Fruit fly (Drosophila melanogaster) Kc167 (cell line): Measurements from ENCODE around the gene Sf3b3.

Source experiments
- Myc ChIP-seq: fragments of >200 bp; optimal IDR thresholded peaks from 2 replicates; lab custom pipeline; 2017; ENCODE audit warnings: missing external identifiers
- Sin3A ChIP-seq: fragments of >200 bp; optimal IDR thresholded peaks from 2 replicates; lab custom pipeline; 2018; ENCODE audit warnings: missing external identifiers
- h ChIP-seq: fragments of >200 bp; optimal IDR thresholded peaks from 3 replicates; lab custom pipeline; 2018; ENCODE audit warnings: missing external identifiers
- insv ChIP-seq: fragments of >200 bp; optimal IDR thresholded peaks from 3 replicates; lab custom pipeline; 2018; ENCODE audit warnings: missing external identifiers
- psq ChIP-seq: fragments of >200 bp; optimal IDR thresholded peaks from 2 replicates; lab custom pipeline; 2017; ENCODE audit warnings: missing external identifiers
- ttk ChIP-seq: sonication (Bioruptor generic); optimal IDR thresholded peaks from 2 replicates; lab custom pipeline; 2017; ENCODE audit warnings: missing external identifiers

Gene Sf3b3

DNA sequence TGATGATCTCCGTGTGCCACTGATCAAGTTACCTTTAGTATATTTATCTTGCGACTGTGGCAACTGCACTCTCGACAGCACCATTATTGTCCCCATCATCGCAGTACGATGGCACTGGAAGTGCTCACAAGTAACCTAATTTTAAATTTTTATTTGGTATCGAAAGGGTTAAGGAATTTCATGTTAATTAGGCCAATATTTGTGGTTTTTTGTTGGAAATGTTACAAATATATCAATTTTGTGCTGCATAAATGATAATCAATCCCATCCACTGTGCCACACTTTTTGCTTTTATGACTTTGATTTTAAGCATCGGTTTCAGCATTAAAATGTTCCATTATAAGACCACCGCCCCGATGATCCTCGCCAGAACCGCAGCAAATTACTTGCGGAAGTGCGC, 10.6 kb downstream of the Sf3b3 start:
- TF ChIP-seq Sin3A = no peak

DNA sequence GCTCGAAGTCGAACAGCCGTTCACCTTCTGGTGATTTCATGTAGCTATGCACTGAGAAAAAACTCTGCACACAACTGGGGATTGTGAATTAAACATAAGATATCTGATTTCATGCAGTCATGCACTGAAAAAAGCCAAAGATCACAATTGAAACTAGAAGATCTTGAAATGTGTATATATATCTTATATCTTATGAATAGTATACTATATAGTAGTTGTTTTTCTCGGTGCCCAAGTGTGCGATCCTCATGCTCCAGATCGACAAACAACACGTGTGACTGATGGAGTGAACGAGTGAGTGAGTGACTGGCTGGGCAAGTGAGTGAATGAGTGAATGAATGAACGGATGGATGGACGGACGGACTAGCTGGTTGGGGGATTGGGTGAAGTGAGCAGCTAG, 11.2 kb downstream of the Sf3b3 start:
- no peak for TF ChIP-seq Myc (lab: Kevin White, UChicago)
- no peak for TF ChIP-seq insv (lab: Kevin White, UChicago)
- no peak for TF ChIP-seq ttk (lab: Kevin White, UChicago)
- TF ChIP-seq h (lab: Kevin White, UChicago) = no peak
- TF ChIP-seq psq = no peak
- TF ChIP-seq Sin3A = no peak

DNA sequence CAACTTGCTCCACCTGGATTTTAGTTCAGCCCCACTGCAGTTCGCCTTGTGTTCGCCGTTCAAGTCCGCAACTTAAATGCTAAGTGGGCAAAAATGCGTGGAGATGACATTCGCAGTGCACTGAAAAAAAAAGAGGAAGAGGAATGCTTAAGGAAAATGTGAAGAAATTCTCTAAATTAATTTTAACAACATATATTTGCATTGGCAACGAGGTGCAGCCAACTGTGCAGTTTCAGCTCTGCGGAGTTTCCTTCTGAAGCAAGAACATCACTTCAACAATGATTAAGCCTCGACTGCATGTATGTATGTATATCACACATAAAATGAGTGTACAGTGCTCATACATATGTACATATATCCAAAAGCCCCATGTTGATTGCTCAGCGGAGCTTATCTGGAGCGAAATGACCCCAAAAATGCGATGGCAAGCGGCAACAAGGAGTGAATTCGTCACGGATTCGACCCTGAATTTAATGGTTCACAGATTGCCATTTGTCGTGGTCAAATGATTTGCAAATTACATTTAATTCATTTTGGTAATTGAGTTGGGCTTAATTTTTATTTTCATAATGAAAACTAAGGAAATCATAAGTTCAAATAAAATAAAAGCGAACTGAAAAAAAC, 12.1 kb downstream of the Sf3b3 start:
- no peak for TF ChIP-seq insv (lab: Kevin White, UChicago)
- TF ChIP-seq ttk (lab: Kevin White, UChicago) = no peak

DNA sequence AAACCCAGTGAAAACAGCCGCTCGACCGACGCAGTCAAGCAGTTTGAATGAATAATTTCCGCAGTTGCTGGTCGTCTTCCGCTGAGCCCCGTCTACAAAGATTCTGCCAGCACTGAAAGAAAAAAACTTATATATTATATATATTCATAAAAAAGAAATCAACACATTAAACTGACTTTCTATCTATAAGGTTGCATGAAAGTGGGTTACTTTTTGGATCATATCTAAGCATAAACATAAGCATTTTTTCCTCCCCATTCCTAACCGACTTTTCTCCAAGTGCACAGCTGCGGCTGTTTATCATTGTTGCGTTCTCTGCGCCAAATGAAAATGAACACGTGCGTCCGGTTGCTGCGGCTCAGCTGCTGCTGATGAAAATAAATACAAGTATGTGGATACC, 12.9 kb downstream of the Sf3b3 start:
- TF ChIP-seq h (lab: Kevin White, UChicago) = no peak
- TF ChIP-seq Myc (lab: Kevin White, UChicago) = no peak
- no peak for TF ChIP-seq insv (lab: Kevin White, UChicago)

DNA sequence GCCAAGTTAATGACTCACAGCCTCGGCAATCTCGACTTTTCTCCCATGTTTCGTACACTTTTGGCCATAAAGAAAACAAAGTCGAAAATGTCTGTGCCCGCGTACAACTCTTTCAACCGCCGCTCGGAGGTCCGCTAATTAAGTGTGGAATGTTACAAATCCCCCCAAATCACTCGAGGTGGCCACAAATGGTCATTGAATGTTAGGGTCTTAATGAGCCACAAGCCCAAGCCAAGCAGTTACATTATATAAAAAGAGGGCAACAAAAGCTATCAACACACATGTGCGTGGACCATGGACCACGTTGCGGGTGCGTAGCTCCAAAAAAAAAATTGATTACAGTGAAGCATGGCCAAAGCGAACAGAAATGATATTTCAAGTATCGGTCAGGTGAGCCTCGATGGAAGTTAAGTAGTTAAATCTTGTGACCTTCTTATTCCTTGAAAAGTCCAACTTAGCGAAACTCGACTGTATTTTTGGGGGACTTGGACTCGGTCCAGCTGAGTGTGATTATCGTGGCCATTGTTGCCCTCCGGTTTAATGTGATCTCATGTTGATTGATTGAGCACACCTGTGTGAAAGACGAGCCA, 13.8 kb downstream of the Sf3b3 start:
- TF ChIP-seq ttk (lab: Kevin White, UChicago) (no peak), h (lab: Kevin White, UChicago) (no peak), Myc (lab: Kevin White, UChicago) (no peak)

DNA sequence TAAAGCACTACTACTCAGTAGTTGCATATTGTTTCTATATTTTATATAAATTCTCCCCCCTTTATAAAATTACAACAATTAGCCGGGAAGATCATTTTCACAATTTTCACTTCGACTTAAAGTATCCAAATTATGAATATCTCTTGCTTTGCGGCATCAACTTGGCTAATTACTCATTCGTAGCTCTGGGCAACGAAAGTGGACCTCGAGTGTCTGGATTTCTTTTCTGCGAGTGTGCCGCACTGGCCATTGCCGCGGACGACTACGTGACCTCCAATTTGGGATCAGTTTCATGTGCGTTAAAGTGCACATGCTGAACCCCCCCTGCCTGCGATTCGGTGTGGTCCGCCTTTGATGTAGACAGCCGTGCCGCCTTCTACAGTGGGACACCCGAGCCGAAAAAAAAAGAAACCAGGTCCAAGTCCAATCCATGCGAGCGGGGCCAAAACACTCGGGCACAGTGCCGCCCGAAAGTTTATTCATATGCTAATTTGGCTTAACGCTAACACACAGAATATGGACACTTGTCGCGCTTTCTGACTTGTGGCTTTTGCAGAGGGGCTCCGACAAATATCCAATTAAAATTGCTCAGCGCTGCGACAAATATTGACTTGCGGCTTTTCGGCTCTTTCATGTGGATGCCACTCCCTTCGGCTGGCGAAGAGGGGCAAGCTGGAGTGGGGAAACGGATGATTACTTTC, 14.6 kb downstream of the Sf3b3 start:
- no peak for TF ChIP-seq Myc (lab: Kevin White, UChicago)
- TF ChIP-seq ttk (lab: Kevin White, UChicago) = no peak
- TF ChIP-seq Sin3A = no peak
- no peak for TF ChIP-seq h (lab: Kevin White, UChicago)
- TF ChIP-seq insv (lab: Kevin White, UChicago) = no peak
- TF ChIP-seq psq = no peak

DNA sequence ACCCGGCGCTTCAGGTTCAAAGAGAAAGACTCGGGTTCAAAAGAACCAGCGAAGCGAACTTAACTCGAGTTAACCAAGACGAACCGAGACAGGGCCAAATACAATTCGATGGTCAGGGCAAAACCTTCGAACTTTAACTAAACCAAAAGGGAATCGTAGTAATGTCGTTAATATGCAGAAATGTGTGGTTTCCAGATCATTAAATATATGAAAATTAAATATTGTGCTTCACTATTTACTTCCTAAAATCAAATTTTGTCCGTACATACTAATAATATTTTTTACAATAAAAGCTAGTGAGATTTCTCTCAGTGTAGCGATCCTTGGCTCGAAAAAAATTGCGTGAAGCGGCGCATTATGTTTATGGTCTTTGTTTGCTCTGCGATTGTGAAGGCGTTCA, 15.5 kb downstream of the Sf3b3 start:
- TF ChIP-seq Sin3A = no peak
- TF ChIP-seq insv (lab: Kevin White, UChicago) = no peak

DNA sequence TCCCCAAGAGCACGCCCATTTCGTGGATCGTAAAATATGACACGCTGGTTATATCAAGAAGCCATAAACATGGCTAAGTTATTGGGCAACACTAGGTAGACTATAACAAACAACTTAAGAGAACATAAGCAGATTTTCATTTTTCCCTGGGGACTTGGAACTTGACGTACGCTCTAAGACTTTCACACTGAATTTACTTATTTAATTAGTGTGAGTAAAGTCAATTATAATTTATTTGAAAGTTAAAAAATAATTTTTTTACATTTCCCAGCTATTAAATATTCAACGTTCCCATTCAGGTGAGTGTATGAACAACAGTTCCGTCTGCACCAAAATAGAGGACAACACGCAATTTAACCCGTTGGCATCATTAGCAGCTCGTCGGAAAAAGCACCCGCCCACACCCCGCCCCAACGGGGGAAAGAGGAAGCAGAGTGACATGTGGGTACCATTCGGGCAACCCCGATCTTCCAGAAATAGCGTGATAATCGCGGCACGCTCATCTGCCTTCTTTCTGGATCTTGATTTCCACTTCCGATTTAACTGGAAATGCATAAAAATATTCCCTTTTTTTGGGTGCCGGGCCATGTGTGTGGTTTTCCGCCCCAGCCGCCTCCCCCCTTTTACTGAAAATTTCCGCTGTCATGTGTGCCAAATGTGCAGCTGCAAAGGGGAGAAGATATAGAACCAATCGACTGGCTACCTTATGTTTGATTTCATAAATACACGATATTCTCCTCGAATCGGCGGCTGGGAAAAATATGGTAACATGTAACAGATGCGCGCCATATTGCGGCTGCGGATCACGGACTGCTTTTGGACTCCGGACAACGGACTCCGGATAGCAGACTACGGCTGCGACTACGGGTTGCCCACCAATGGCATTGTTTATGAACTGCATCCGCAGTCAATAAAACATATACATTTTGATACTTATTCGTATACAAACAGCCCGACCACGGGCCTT, 17.7 kb downstream of the Sf3b3 start:
- TF ChIP-seq ttk (lab: Kevin White, UChicago) (no peak), h (lab: Kevin White, UChicago) (no peak), Sin3A (no peak), Myc (lab: Kevin White, UChicago) (no peak), psq (no peak), insv (lab: Kevin White, UChicago) (no peak)

DNA sequence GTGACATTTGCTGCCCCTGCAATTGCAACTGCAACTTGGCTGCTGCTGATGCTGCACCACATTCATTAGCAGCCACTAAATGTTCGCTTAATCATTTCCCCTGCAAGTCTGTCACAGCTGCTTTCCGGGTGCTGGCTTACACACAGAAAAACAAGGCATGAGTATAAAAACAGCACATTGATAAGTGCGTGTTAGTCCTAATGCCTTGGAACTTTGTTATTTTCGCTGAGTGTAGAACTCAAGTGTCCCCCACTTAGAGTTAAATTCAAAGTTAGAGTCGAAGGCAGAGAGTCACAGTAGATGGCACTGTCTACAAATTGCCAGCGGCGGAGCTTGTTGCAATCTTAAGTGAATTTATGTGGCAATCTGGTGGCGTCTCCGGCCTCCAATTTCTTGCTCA, 19.3 kb downstream of the Sf3b3 start:
- TF ChIP-seq h (lab: Kevin White, UChicago) (no peak), insv (lab: Kevin White, UChicago) (no peak), psq (no peak), Myc (lab: Kevin White, UChicago) (no peak), Sin3A (no peak), ttk (lab: Kevin White, UChicago) (no peak)

DNA sequence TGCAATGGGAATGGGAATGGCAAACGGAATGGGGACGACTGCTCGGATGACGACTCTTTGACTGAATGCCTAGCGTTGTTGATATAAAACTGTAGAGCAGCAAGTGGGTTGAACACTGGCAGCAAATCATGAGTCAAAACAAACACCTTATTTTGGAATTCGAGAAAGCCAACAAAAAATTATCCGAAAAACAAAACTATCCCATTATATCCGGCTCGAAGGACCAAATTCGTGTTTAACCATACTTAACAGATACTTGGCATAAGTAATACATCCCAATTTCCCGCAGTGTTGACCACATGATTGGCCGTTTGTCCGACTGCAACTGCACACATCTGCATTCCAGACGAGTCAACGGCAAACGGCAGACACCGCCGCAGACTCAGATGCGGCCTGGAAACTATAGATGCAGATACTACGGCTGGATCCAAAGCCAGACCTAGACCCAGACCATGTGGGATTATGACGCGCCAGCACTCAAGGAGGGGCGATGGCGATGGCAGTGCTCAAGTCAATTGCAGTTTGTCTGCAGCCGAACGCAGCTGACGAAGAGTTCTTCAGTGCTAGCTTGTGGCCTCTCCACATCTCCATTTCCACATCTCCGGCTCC, 19.9 kb downstream of the Sf3b3 start:
- no peak for TF ChIP-seq ttk (lab: Kevin White, UChicago)
- TF ChIP-seq insv (lab: Kevin White, UChicago) = no peak
- TF ChIP-seq psq = no peak

DNA sequence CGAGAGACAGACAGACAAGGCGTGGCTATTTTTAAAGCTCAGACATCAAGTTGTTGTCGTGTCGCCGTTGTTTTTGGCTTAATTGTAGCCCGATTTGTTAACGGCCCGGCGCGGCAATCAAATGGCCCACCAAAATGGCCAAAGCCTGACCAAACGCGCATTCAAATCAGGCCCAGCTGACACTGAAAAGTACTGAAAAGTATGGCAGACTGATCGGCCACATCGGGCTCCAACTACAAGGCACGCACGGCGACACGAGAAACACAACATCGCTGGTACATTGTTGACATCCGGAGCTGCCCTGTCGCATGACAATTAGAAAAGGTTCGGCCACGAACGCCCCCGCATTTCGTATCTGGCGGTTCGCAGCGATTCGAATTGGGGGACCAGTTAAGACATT, 21.4 kb downstream of the Sf3b3 start:
- TF ChIP-seq Myc (lab: Kevin White, UChicago) = no peak
- TF ChIP-seq ttk (lab: Kevin White, UChicago) = no peak
- no peak for TF ChIP-seq psq
- TF ChIP-seq insv (lab: Kevin White, UChicago) = no peak
- no peak for TF ChIP-seq h (lab: Kevin White, UChicago)
- TF ChIP-seq Sin3A = no peak

DNA sequence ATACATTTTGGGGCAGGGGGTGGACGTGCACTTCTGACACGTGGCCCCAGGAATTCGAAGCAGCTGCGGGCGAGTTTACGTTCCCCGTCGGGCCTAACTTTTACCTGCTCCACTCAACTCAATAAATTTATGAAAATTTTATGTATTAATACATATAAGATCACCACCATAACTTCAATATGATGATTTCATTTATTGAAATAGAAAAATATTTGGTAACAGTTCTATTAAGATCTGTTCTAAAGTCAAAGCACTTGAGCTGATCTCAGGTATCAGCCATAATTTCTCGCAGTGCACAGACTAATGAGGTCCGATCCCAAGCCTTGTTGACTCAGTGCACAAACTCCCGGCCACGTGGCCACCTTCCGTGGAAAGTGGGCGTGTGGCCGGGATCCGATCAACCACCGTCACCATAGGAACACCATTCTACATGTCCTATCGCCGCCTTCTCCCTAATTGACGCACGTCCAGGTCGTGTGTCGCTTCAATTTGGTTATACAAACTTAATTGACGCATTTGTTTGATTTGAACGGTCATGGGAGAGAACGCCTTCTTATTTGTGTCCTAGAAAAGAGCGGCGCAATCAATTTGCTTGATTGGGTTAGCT, 23.0 kb downstream of the Sf3b3 start:
- no peak for TF ChIP-seq ttk (lab: Kevin White, UChicago)
- no peak for TF ChIP-seq Myc (lab: Kevin White, UChicago)
- no peak for TF ChIP-seq Sin3A
- no peak for TF ChIP-seq psq
- no peak for TF ChIP-seq h (lab: Kevin White, UChicago)
- no peak for TF ChIP-seq insv (lab: Kevin White, UChicago)
